Worm (Caenorhabditis elegans): ENCODE results near the gene mab-7.

mab-7 gene

DNA sequence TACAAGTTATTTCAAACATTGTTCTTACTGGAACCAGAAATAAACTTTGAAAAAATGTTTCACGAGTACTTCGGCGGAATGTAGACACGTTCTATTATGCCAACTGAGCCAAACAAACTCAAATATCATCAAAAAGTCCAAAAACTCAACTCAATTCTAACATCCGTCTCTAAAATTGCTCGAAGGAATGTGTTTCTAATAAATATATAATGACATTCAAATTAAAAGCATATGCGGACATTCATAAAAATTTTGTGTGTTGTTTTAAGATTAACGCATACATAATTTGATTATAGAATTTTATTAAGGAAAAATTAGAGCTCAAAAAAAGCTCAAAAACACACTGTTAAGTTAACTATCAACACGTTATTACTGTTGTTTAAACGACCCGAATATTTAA, 52.4 kb downstream of the mab-7 start:
- TF ChIP-seq aha-1 (tag; optimal IDR thresholded peaks at IDR 0.05) (no peak), nhr-11 (tag; optimal IDR thresholded peaks at IDR 0.05) (no peak), alr-1 (tag; optimal IDR thresholded peaks at IDR 0.05; ENCODE audit: borderline replicate concordance) (no peak), pax-3 (tag; optimal IDR thresholded peaks at IDR 0.05) (no peak), fkh-4 (tag; optimal IDR thresholded peaks at IDR 0.05; ENCODE audit: borderline replicate concordance) (peak; percentile 89), dsc-1 (tag; optimal IDR thresholded peaks at IDR 0.05) (peak; percentile 90)

DNA sequence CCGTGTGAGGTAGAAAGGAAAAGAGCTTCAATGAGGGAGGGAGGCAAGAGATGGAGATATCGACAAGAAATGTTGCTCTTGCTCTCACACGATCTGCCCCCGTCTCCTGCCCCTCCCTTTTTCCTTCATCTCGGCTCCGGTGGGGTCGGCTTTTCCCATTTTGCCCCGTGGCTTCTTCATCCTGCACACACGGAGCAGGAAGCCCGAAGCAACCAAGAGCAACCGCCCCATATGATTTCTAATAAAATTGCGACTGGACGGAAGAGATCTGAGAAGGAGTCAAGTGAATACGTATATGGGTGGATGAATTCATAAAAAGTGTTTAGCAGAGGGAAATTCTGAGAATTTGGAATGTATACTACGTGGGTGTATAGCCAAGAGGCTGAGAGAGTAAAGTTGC, 53.2 kb downstream of the mab-7 start:
- TF ChIP-seq Y116A8C.19 (tag; optimal IDR thresholded peaks at IDR 0.05; ENCODE audit: borderline replicate concordance), result no peak
- no peak for TF ChIP-seq mdl-1 (tag; optimal IDR thresholded peaks at IDR 0.05)
- no peak for TF ChIP-seq grh-1 (GFP tag; IDR thresholded peaks at IDR 0.05)
- peak; percentile 45 for TF ChIP-seq fkh-10 (GFP tag; optimal IDR thresholded peaks at IDR 0.05)
- no peak for TF ChIP-seq nhr-90 (tag; optimal IDR thresholded peaks at IDR 0.05; ENCODE audit: poor library complexity)
- no peak for TF ChIP-seq rnt-1 (tag; optimal IDR thresholded peaks at IDR 0.05)
- no peak for TF ChIP-seq jun-1 (tag; optimal IDR thresholded peaks at IDR 0.05)
- TF ChIP-seq ama-1 (optimal IDR thresholded peaks at IDR 0.05), result no peak
- no peak for TF ChIP-seq lin-39 (tag; optimal IDR thresholded peaks at IDR 0.05)
- TF ChIP-seq hpl-2 (GFP tag; optimal IDR thresholded peaks at IDR 0.05), result no peak
- no peak for TF ChIP-seq mab-9 (GFP tag; IDR thresholded peaks at IDR 0.05)
- TF ChIP-seq C34B4.2 (tag; optimal IDR thresholded peaks at IDR 0.05), result no peak
- TF ChIP-seq egl-13 (tag; optimal IDR thresholded peaks at IDR 0.05), result peak; percentile 71
- no peak for TF ChIP-seq unc-130 (tag; optimal IDR thresholded peaks at IDR 0.05)
- TF ChIP-seq fkh-4 (tag; optimal IDR thresholded peaks at IDR 0.05; ENCODE audit: borderline replicate concordance), result no peak
- peak; percentile 63 for TF ChIP-seq nhr-47 (tag; optimal IDR thresholded peaks at IDR 0.05)
- no peak for TF ChIP-seq ztf-11 (tag; optimal IDR thresholded peaks at IDR 0.05)
- peak; percentile 93 for TF ChIP-seq fkh-8 (tag; optimal IDR thresholded peaks at IDR 0.05)
- no peak for TF ChIP-seq tlp-1 (tag; optimal IDR thresholded peaks at IDR 0.05)
- no peak for TF ChIP-seq pax-3 (tag; optimal IDR thresholded peaks at IDR 0.05)
- TF ChIP-seq dpl-1 (GFP tag; optimal IDR thresholded peaks at IDR 0.05), result no peak
- TF ChIP-seq efl-1 (optimal IDR thresholded peaks at IDR 0.05), result no peak
- no peak for TF ChIP-seq efl-1 (GFP tag; optimal IDR thresholded peaks at IDR 0.05 in 1 of 2)
- TF ChIP-seq lin-35 (GFP tag; optimal IDR thresholded peaks at IDR 0.05), result peak in 1 of 2 experiments; percentile 3
- TF ChIP-seq nhr-71 (tag; optimal IDR thresholded peaks at IDR 0.05), result peak; percentile 59
- TF ChIP-seq sox-4 (tag; optimal IDR thresholded peaks at IDR 0.05), result no peak
- TF ChIP-seq ceh-90 (tag; optimal IDR thresholded peaks at IDR 0.05), result no peak
- no peak for TF ChIP-seq aly-2 (tag; optimal IDR thresholded peaks at IDR 0.05)
- TF ChIP-seq ceh-88 (GFP tag; IDR thresholded peaks at IDR 0.05), result no peak
- no peak for TF ChIP-seq lir-3 (tag; optimal IDR thresholded peaks at IDR 0.05; ENCODE audit: poor library complexity)
- no peak for TF ChIP-seq xbp-1 (tag; optimal IDR thresholded peaks at IDR 0.05)
- TF ChIP-seq zag-1 (tag; optimal IDR thresholded peaks at IDR 0.05), result no peak
- no peak for TF ChIP-seq lin-13 (GFP tag; optimal IDR thresholded peaks at IDR 0.05)
- TF ChIP-seq nhr-11 (tag; optimal IDR thresholded peaks at IDR 0.05), result no peak
- TF ChIP-seq hlh-4 (tag; optimal IDR thresholded peaks at IDR 0.05), result no peak
- TF ChIP-seq nhr-237 (tag; optimal IDR thresholded peaks at IDR 0.05), result no peak
- no peak for TF ChIP-seq nhr-84 (tag; optimal IDR thresholded peaks at IDR 0.05)
- TF ChIP-seq nhr-77 (tag; optimal IDR thresholded peaks at IDR 0.05), result no peak
- TF ChIP-seq zip-4 (GFP tag; optimal IDR thresholded peaks at IDR 0.05), result no peak
- no peak for TF ChIP-seq sptf-1 (tag; optimal IDR thresholded peaks at IDR 0.05)
- TF ChIP-seq nhr-28 (tag; optimal IDR thresholded peaks at IDR 0.05), result no peak
- no peak for TF ChIP-seq C04F5.9 (tag; optimal IDR thresholded peaks at IDR 0.05)
- TF ChIP-seq pqm-1 (tag; optimal IDR thresholded peaks at IDR 0.05), result no peak
- TF ChIP-seq alr-1 (tag; optimal IDR thresholded peaks at IDR 0.05; ENCODE audit: borderline replicate concordance), result no peak
- no peak for TF ChIP-seq blmp-1 (tag; optimal IDR thresholded peaks at IDR 0.05)
- no peak for TF ChIP-seq nhr-19 (GFP tag; conservative IDR thresholded peaks at IDR 0.05)
- TF ChIP-seq ceh-8 (GFP tag; optimal IDR thresholded peaks at IDR 0.05), result no peak
- TF ChIP-seq egl-27 (tag; optimal IDR thresholded peaks at IDR 0.05), result no peak
- TF ChIP-seq unc-98 (GFP tag; IDR thresholded peaks at IDR 0.05), result no peak
- TF ChIP-seq ces-1 (GFP tag; optimal IDR thresholded peaks at IDR 0.05), result no peak

Data from whole organism, L1 larva.